Fruit fly (Drosophila melanogaster): ENCODE measurements around the gene mgl.

dm6 chrX:9352112-9353096 is 147.5 kb downstream of the mgl start:
- TF ChIP-seq CG8478 (optimal IDR thresholded peaks at IDR 0.05) (no peak), psq (optimal IDR thresholded peaks at IDR 0.05) (no peak), pan (optimal IDR thresholded peaks at IDR 0.05) (no peak), Dll (optimal IDR thresholded peaks at IDR 0.05) (no peak), EcR (GFP tag; optimal IDR thresholded peaks at IDR 0.05) (no peak)

Data from whole organism.